Fruit fly (Drosophila melanogaster) whole organism, larva: ENCODE results near the gene Cpr31A.

Source experiments
- noc ChIP-seq: fragments of 200-800 bp; sonication (Bioruptor generic); optimal IDR thresholded peaks from 3 replicates; lab custom pipeline; 2019; ENCODE audit warnings: missing biosample characterization, mild to moderate bottlenecking, missing genetic modification characterization, moderate library complexity

Gene Cpr31A

DNA sequence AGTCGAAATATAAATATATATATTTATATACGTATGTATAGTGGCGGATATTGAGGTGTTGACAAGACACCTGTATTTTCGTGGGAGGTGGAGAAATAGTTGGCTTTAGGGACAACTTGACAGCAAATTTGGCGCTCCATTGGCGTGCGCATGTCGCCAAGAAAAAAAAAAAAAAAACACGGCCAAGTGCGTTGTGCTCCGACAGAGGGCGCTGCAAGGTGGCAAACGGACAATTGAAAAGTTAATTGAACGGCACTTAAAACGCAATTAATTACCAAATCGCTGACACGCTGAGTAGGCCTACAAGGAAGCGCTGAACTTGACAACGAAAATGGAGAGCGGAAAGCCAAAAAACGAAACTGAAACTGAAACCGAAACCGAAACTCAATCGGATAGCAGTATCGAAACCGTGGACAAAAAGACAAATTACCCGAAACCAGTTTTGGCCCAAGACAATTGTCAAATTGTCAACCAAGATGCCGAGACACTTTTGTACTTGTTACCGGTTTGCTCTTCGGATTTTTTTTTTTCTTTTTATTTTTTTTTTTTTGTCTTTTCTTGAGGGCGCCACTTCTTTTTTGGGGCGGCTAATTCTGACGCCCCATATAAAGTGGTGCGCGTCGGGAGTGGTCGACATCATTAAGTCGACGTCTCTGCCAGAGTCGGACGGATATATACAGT lies at the start of gene Cpr31A:
Cpr31A (plus strand) TSS at position 631 of the 681 bp plus-strand sequence.
- no peak for TF ChIP-seq noc (tag; lab: Kevin White, UChicago)

DNA sequence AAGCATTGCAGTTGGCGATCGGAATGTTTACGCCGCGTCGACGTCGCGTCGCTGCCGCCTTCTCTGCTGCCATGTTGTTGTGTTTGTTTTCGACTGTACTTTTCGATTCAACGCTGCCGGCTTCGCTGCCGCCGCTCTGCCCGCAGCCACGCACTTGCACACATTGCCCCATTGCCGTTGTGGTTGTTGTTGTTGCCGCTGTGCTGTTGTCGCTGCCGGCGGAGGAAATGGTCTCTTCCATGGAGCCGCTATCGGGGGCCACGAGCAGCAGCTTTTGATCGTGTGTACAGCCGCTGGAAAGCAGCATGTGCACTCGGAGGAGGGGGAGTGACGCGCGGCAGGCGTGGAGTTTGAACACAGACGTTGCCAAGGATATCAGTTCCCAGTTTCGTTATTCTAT lies 49.4 kb upstream of the Cpr31A start:
- no peak for TF ChIP-seq noc (tag; lab: Kevin White, UChicago)

DNA sequence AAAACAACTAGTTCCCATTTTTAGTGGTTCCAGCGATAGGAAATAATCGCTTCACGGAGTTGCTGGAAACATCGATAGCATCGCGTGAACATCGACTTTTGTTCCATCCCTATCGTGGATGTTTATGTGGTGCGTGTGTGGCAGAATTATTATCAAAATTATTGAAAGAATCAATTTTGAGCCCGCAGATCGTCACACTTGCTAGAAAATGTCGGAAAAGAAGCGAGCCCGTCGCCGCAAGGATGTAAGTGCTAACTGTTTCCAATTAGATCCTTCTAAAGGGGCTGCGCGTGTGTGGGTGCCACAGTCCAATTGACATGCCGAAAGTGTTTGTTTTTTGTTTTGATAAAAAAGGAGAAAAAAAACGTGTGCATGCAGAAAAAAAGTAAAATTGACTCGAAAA lies 44.7 kb upstream of the Cpr31A start, which contains the start of gene Trp1:
Trp1 (plus strand) TSS at position 89 of the 403 bp plus-strand sequence.
- TF ChIP-seq noc (tag; lab: Kevin White, UChicago), result no peak

DNA sequence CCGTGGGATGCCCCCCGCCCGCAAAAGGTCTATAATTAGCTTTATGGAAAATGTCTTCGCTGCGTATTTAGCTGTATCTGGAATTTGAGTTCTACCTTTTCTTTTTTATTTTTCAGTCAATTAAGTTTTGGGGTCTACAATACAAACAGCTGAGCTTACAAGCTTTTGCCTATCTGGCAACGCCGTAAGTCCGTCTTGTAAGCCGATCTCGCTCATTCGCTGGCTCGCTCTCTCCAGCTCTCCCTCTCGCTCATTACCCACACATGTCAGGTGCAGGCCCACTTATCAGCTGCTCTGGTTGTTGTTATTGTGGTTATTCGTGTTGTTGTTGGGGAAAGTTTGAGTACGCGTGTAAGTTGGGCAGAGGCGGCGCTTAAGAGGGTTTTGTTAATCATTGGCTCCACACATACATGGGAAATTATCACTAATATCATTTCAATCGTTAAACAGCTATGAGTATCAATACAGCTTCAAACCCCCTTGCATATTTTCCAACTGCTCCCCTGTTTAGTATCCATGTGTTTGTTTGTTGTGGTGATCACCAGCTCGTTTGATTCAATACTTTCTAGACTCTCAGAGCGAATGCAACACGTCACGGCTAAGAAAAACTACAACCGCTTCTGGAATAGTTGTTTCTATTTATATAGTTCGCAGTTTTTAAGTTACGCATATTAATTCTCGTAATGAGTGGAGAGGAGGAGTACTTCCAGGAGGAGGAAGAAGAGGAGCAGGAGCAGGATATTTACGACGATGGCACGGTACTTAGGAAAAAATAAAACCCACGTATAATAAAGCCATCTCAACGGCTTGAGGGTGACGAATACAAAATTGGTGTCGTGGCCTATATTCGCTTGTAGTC lies 44.0 kb upstream of the Cpr31A start:
- TF ChIP-seq noc (tag; lab: Kevin White, UChicago), result peak; percentile 99

DNA sequence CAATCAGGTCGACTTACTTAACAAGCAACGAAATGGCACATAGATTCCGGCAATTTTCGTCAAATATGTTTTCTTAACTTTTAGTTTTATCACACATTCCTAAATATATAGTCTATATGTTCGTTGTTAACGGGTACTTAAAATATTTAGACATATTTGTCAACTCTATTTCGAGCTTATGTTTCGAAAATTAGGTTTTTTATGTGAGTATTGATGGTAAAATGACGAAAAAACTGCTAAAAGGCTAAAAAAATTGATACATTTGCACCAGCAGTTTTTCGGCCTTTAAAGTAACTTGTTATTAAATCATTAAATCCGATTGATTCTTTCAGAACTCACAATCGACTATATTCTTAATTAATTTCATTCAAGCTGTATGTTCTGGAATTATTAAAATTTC lies 36.6 kb upstream of the Cpr31A start, which contains the start of gene CG13131:
CG13131 (minus strand) TSS at position 101 of the 400 bp plus-strand sequence.
- TF ChIP-seq noc (tag; lab: Kevin White, UChicago), result no peak

DNA sequence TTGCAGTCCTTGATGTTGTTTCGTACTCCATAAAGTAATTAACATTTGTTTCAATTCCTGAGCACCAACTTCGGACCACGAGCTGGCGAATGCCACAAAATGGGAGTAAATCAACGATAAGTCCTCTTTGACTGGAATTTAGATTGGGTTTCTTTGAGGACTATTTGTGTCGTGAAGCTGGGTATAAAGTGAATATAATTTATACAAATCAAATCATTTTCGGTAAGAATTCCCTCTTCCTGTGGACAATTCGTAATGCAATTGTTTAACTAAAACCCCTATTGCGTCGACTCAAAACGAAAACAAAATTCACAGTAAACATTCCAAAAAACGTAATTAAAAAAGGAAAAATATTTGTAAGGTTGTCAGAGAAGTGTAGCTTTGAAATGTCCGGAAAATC lies 27.6 kb upstream of the Cpr31A start, which contains the start of gene CG13127:
CG13127 (plus strand) TSS at position 301 of the 400 bp plus-strand sequence.
- no peak for TF ChIP-seq noc (tag; lab: Kevin White, UChicago)

DNA sequence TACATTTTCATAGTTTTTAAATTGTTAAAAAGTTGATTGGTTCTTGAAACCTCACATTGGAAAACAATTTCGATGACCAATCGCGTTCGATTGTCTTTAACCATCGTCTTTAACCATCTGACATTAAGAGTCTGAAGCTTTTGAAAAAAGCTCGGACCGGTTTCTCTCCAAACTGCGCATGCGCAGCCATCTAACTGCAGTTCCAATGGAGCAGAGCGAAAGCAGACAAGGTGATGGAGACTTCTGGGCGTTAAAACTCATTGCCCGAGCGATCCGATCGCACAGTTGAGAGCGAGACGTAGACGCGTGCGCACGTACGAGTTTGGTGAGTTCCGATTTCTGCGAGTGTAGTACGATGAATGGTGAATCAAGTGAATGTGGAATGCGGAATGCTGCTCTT lies 21.6 kb upstream of the Cpr31A start, which contains the start of gene obst-B:
obst-B (plus strand) TSS at position 276 of the 400 bp plus-strand sequence.
- no peak for TF ChIP-seq noc (tag; lab: Kevin White, UChicago)

DNA sequence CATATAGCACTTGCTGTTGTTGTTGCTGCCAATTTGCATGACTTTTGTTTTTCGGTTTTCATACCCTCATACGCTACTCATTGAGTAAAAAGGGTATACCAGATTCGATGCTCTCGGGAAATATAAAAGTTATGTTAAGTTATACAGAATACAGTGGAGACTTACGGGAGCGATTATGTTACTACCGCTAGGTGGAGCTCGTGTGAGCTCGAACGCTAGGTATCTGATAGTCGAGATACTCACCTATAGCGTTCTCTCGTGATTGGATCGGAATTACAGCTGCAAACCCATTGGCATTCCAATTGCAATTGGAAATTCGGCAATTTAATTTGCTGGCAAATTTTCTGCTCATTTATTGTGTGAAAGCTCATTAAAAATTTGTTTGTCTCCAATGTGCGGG lies 20.6 kb upstream of the Cpr31A start:
- no peak for TF ChIP-seq noc (tag; lab: Kevin White, UChicago)

DNA sequence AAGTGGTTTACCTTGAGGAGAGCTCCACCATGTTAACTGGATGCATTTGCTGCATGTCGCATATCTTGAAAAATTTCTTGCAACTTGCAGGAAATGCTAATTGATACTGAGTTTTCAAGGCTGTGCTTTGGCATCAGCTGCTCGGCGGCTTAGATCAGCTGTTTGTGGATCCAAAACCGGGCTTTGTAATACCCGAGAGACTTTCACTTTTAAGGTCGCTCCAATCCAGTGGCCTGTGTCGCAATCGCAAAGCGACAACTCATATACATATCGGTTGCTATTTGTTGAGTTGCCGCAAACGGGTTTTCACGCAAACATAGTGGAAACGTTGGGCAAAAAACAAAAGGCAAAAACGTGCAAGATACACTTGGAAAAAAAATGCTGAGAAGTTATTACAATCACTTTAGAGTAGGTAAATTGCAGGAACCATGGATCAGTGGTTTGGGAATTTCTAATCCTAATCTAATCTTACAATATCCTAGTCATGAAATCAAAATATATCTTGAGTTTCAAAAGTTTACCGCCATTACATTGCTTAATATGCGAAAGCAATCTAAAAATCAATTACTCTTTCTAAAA lies 18.1 kb upstream of the Cpr31A start:
- no peak for TF ChIP-seq noc (tag; lab: Kevin White, UChicago)

DNA sequence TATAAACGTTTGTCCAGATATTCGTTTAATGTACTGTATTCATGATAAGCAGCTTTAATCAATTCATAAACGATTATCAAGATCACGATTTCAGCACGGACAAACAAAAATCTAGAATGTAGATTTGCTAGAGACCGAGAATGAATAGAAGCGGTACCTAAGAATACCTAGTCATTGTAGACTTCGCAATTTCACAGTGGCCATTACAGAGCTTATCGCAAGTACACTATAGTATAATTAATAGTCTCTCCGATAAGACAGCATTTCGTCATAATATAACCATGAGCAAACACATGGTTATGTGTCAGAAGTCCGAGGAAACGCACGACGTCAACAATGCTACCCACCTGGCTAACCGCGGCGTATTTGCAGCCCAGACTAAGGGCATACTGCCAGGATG lies 4.7 kb upstream of the Cpr31A start, which contains the start of gene CG33301:
CG33301 (plus strand) TSS at position 301 of the 400 bp plus-strand sequence.
- no peak for TF ChIP-seq noc (tag; lab: Kevin White, UChicago)

DNA sequence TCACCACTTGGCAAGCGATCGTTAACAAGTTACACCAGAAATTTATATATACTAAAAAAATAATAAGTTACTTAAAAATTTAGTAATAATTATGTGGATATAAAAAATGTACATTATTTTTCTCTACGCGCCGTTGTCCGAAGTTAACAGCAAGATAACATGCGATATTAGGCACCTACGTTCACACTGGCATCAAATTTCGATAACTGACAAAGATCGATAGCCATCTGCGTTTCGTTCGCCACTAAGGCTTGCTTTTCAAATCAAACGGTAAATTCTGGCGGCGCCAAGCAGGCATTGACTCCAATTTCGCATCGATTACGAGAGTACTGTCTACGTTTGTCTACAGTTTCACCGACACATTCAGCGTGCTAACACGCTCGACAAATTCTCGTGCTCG lies 2.7 kb downstream of the Cpr31A start, which contains the start of gene Pen:
Pen (plus strand) TSS at position 196 of the 400 bp plus-strand sequence.
- TF ChIP-seq noc (tag; lab: Kevin White, UChicago), result no peak

DNA sequence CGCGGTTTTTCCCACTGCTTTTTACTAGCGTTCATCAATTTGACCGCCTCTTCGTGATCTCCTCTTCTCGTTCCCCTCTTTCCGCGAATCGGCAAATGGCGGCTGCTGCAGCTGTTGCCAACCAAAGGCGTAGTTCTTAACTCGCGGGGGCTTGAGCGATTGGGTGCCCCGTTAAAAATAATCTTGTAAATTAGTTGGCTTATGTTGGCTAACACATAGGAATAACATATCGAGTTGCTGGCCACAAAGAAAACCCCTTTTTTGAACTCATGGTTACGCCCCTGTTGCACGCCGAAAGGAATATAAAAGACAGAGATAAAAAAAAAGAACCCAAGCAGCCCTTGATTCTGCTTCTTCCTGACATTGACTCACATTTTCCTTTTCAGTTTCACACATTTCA lies 3.2 kb downstream of the Cpr31A start:
- TF ChIP-seq noc (tag; lab: Kevin White, UChicago), result no peak

DNA sequence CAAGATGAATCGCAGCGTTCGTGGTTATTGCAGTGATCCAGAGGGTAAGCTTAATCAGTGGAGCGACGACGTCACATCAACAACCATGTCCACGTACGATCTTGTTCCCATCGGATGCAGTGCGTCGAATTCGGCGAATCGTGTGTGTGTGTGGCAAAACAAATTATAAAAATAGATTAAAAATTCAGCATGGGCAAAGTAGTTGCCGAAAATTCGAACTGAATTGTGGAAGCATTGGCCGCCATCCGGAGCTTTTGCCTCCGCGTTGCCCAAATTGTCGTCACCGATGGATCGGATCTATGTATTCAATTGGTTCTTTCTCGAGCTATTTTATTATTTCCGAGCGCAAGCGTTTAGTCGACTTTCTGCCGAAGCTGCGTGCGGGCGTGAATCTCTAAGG lies 6.5 kb downstream of the Cpr31A start, which contains the start of gene Spn31A:
Spn31A (plus strand) TSS at position 301 of the 400 bp plus-strand sequence.
- TF ChIP-seq noc (tag; lab: Kevin White, UChicago), result no peak

DNA sequence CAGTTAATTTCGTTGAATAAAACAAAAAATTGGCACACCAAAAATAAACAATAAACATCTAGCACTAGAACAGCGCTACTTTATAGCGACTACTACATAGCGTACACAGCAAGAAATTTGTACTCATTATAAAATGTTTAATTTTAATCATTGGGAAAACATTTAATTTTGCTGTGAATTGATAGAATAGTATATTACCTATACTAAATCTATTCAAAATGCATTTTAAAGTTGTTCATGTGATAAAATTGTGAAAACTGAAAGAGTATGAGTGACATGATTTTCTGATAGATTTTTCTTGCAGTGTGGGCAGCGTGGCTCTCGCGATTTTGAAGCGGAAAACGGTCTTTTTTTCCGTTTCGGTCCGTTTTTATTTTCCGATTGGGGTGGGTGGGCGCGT lies 7.3 kb downstream of the Cpr31A start:
- TF ChIP-seq noc (tag; lab: Kevin White, UChicago), result no peak

DNA sequence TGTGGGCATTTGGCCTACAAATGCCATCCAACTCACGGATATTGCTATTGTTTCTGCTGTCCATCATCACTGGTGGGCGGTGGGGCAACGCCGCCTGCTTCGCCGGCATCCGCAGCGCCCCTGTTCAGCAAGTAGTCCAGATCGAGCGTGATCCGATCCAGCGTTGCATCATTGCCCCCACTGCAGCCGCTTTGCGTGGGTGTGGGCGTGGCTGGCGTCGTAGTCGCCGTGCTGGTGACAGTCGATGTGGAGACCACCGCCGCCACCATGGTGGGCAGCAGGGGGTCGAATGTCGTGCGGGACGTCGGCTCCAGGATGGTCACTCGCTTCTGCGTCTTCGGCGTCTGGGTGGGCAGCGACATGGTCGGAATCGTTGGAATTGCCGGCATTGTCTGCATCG lies 10.7 kb downstream of the Cpr31A start:
- TF ChIP-seq noc (tag; lab: Kevin White, UChicago), result no peak

DNA sequence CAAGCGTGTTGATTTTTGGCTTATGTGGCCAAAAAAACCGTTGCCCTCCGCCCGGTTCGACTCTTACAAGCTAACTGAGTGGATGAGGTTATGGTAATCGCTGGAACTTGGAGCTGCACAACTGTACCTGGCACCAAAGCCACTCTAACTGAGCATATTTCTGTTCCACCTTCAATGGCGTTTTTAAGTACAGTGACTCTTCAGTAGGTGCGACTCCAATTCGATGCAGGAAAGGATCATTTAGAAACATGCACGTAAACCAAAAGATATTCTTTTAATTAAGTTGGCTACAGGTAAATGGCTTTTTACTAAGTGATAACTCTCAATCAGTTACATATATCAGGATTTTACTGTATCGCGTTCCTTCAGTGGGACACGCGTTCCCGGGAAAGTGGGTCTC lies 38.3 kb downstream of the Cpr31A start, which contains the start of gene CG13133:
CG13133 (minus strand) TSS at position 101 of the 400 bp plus-strand sequence.
- no peak for TF ChIP-seq noc (tag; lab: Kevin White, UChicago)
